Fruit fly (Drosophila melanogaster) whole organism, embryonic: Measurements from ENCODE around the gene Nepl13.

Source experiments
- Awh ChIP-seq: fragments of 200-800 bp; sonication (Bioruptor generic); IDR thresholded peaks from 2 replicates; pipeline ENCODE4, ENCODE4 v1.3.6; 2022; ENCODE audit warnings: missing biosample characterization, missing genetic modification characterization
- Blimp-1 ChIP-seq: fragments of 200-800 bp; sonication (Bioruptor generic); optimal IDR thresholded peaks from 3 replicates; lab custom pipeline; 2018; ENCODE audit warnings: missing biosample characterization, missing genetic modification characterization, mild to moderate bottlenecking, moderate library complexity, missing genetic modification reagents
- Bteb2 ChIP-seq: fragments of 200-800 bp; sonication (Bioruptor generic); optimal IDR thresholded peaks from 2 replicates; lab custom pipeline; 2016; ENCODE audit warnings: missing biosample characterization, missing genetic modification characterization
- CG10321 ChIP-seq: fragments of 200-800 bp; sonication (Bioruptor generic); IDR thresholded peaks from 2 replicates; pipeline ENCODE4 v1.3.6; 2022; ENCODE audit warnings: missing biosample characterization, missing genetic modification characterization
- CG10959 ChIP-seq: fragments of 200-800 bp; sonication (Bioruptor generic); IDR thresholded peaks from 2 replicates; pipeline ENCODE4 v1.3.6; 2022; ENCODE audit warnings: missing biosample characterization, missing genetic modification characterization
- CG14965 ChIP-seq: fragments of 200-800 bp; sonication (Bioruptor generic); optimal IDR thresholded peaks from 2 replicates; lab custom pipeline; 2016; ENCODE audit warnings: missing biosample characterization, missing genetic modification characterization, borderline replicate concordance
- CG16813 ChIP-seq: fragments of 200-800 bp; sonication (Bioruptor generic); IDR thresholded peaks from 3 replicates; pipeline ENCODE4 v1.3.6; 2022; ENCODE audit warnings: missing biosample characterization, missing genetic modification characterization; ENCODE audit not compliant: partially characterized antibody
- CG16815 ChIP-seq: fragments of 200-800 bp; sonication (Bioruptor generic); optimal IDR thresholded peaks from 3 replicates; lab custom pipeline; 2017; ENCODE audit warnings: missing biosample characterization, mild to moderate bottlenecking, missing genetic modification characterization
- CG17912 ChIP-seq: fragments of 200-800 bp; sonication (Bioruptor generic); optimal IDR thresholded peaks from 2 replicates; lab custom pipeline; 2018; ENCODE audit warnings: missing biosample characterization, mild to moderate bottlenecking, missing genetic modification characterization
- CG18619 ChIP-seq: fragments of 200-800 bp; sonication (Bioruptor generic); optimal IDR thresholded peaks from 3 replicates; lab custom pipeline; 2017; ENCODE audit warnings: missing biosample characterization, mild to moderate bottlenecking, missing genetic modification characterization
- CG30403 ChIP-seq: fragments of 200-800 bp; sonication (Bioruptor generic); optimal IDR thresholded peaks from 3 replicates; lab custom pipeline; 2016; ENCODE audit warnings: missing biosample characterization, missing genetic modification characterization
- CG31365 ChIP-seq: fragments of 200-800 bp; sonication (Bioruptor generic); optimal IDR thresholded peaks from 2 replicates; lab custom pipeline; 2018; ENCODE audit warnings: missing biosample characterization, mild to moderate bottlenecking, missing genetic modification characterization
- CG42726 ChIP-seq: fragments of 200-800 bp; sonication (Bioruptor generic); IDR thresholded peaks from 2 replicates; pipeline ENCODE4 v1.3.6; 2022; ENCODE audit warnings: missing biosample characterization, missing genetic modification characterization; ENCODE audit not compliant: partially characterized antibody
- CG4617 ChIP-seq: fragments of 200-800 bp; sonication (Bioruptor generic); optimal IDR thresholded peaks from 3 replicates; lab custom pipeline; 2016; ENCODE audit warnings: missing biosample characterization, missing genetic modification characterization, borderline replicate concordance
- CG4730 ChIP-seq: fragments of 200-800 bp; sonication (Bioruptor generic); IDR thresholded peaks from 2 replicates; pipeline ENCODE4 v1.3.6; 2022; ENCODE audit warnings: missing biosample characterization, missing genetic modification characterization
- CG6272 ChIP-seq: fragments of 200-800 bp; sonication (Bioruptor generic); IDR thresholded peaks from 2 replicates; pipeline ENCODE4 v1.3.6; 2022; ENCODE audit warnings: missing biosample characterization, missing genetic modification characterization
- CG7963 ChIP-seq: fragments of 200-800 bp; sonication (Bioruptor generic); IDR thresholded peaks from 3 replicates; pipeline ENCODE4 v1.3.6; 2022; ENCODE audit warnings: missing biosample characterization, missing genetic modification characterization; ENCODE audit not compliant: partially characterized antibody
- Deaf1 ChIP-seq: fragments of 200-800 bp; optimal IDR thresholded peaks from 3 replicates; lab custom pipeline; 2019; ENCODE audit warnings: missing biosample characterization, mild to moderate bottlenecking, missing genetic modification characterization, moderate library complexity
- HLH3B ChIP-seq: fragments of 200-800 bp; sonication (Bioruptor generic); IDR thresholded peaks from 2 replicates; pipeline ENCODE4 v1.3.6; 2022; ENCODE audit warnings: missing biosample characterization, missing genetic modification characterization
- Jarid2 ChIP-seq: fragments of 200-800 bp; sonication (Bioruptor generic); optimal IDR thresholded peaks from 3 replicates; lab custom pipeline; 2017; ENCODE audit warnings: mild to moderate bottlenecking, missing biosample characterization, missing genetic modification reagents, missing genetic modification characterization
- MBD-R2 ChIP-seq: fragments of 200-800 bp; sonication (Bioruptor generic); IDR thresholded peaks from 2 replicates; pipeline ENCODE4 v1.3.6; 2022; ENCODE audit warnings: missing biosample characterization, missing genetic modification characterization
- Med ChIP-seq: fragments of 200-800 bp; sonication (Bioruptor generic); peaks from one replicate; lab custom pipeline; 2016; ENCODE audit warnings: missing biosample characterization, missing genetic modification characterization, mild to moderate bottlenecking, inconsistent platforms, moderate library complexity
- Six4 ChIP-seq: fragments of 200-800 bp; sonication (Bioruptor generic); optimal IDR thresholded peaks from 2 replicates; lab custom pipeline; 2016; ENCODE audit warnings: missing biosample characterization, missing genetic modification characterization
- Tbp ChIP-seq: fragments of >200 bp; optimal IDR thresholded peaks from 2 replicates; lab custom pipeline; 2018; ENCODE audit warnings: missing biosample characterization, missing genetic modification characterization
- ac ChIP-seq: fragments of 200-800 bp; sonication (Bioruptor generic); optimal IDR thresholded peaks from 3 replicates; lab custom pipeline; 2017; ENCODE audit warnings: missing biosample characterization, mild to moderate bottlenecking, missing genetic modification characterization
- cato ChIP-seq: fragments of 200-800 bp; sonication (Bioruptor generic); optimal IDR thresholded peaks from 2 replicates; lab custom pipeline; 2016; ENCODE audit warnings: missing biosample characterization, missing genetic modification characterization, borderline replicate concordance
- dysf ChIP-seq: fragments of 200-800 bp; sonication (Bioruptor generic); IDR thresholded peaks from 3 replicates; pipeline ENCODE4 v1.3.6; 2022; ENCODE audit warnings: missing biosample characterization, missing genetic modification characterization
- eve ChIP-seq, 2 experiments: fragments of >200 bp; optimal IDR thresholded peaks; 2 replicates each; lab custom pipeline; 2017; ENCODE audit warnings: missing biosample characterization in 2 of 2, missing genetic modification characterization in 2 of 2
- fu2 ChIP-seq: fragments of 200-800 bp; sonication (Bioruptor generic); optimal IDR thresholded peaks from 2 replicates; lab custom pipeline; 2016; ENCODE audit warnings: missing biosample characterization, missing genetic modification characterization
- grau ChIP-seq: fragments of 200-800 bp; optimal IDR thresholded peaks from 3 replicates; lab custom pipeline; 2019; ENCODE audit warnings: missing biosample characterization, mild to moderate bottlenecking, missing genetic modification characterization, moderate library complexity
- ham ChIP-seq: fragments of 200-800 bp; sonication (Bioruptor generic); IDR thresholded peaks from 2 replicates; pipeline ENCODE4 v1.3.6; 2022; ENCODE audit warnings: missing biosample characterization, missing genetic modification characterization
- inv ChIP-seq: fragments of 200-800 bp; sonication (Bioruptor generic); IDR thresholded peaks from 2 replicates; pipeline ENCODE4 v1.3.6; 2022; ENCODE audit warnings: missing biosample characterization, missing genetic modification characterization; ENCODE audit not compliant: partially characterized antibody
- kni ChIP-seq: fragments of 200-800 bp; sonication (Bioruptor generic); optimal IDR thresholded peaks from 3 replicates; lab custom pipeline; 2017; ENCODE audit warnings: mild to moderate bottlenecking, missing biosample characterization, missing genetic modification reagents, missing genetic modification characterization
- maf-S ChIP-seq: fragments of 200-800 bp; sonication (Bioruptor generic); optimal IDR thresholded peaks from 2 replicates; lab custom pipeline; 2016; ENCODE audit warnings: missing biosample characterization, missing genetic modification characterization
- prd ChIP-seq, 3 experiments: fragments of >200 bp in 2 of 3; fragments of 200-800 bp in 1 of 3; sonication (Bioruptor generic) in 1 of 3; optimal IDR thresholded peaks in 2 of 3; IDR thresholded peaks in 1 of 3; 2 replicates in 2 of 3; 3 replicates in 1 of 3; pipeline versions ENCODE4 v1.3.6 to Lab custom; 2017 to 2022; ENCODE audit warnings: missing biosample characterization in 1 of 3, missing genetic modification characterization in 1 of 3
- seq ChIP-seq: fragments of 200-800 bp; sonication (Bioruptor generic); IDR thresholded peaks from 2 replicates; pipeline ENCODE4 v1.3.6; 2022; ENCODE audit warnings: missing biosample characterization, missing genetic modification characterization
- shn ChIP-seq: fragments of 200-800 bp; sonication (Bioruptor generic); optimal IDR thresholded peaks from 3 replicates; lab custom pipeline; 2016; ENCODE audit warnings: missing biosample characterization, missing genetic modification characterization
- sob ChIP-seq: fragments of 200-800 bp; sonication (Bioruptor generic); IDR thresholded peaks from 2 replicates; pipeline ENCODE4 v1.3.6; 2022; ENCODE audit warnings: missing biosample characterization, missing genetic modification characterization
- trem ChIP-seq: fragments of 200-800 bp; optimal IDR thresholded peaks from 3 replicates; lab custom pipeline; 2019; ENCODE audit warnings: missing biosample characterization, mild to moderate bottlenecking, missing genetic modification characterization, moderate library complexity
- trh ChIP-seq: fragments of 200-800 bp; sonication (Bioruptor generic); optimal IDR thresholded peaks from 2 replicates; lab custom pipeline; 2016; ENCODE audit warnings: missing biosample characterization, missing genetic modification characterization
- ttk ChIP-seq: fragments of 200-800 bp; sonication (Bioruptor generic); IDR thresholded peaks from 2 replicates; pipeline ENCODE4 v2.1.2; 2022; ENCODE audit warnings: missing biosample characterization, missing genetic modification characterization
- vnd ChIP-seq: fragments of 200-800 bp; sonication (Bioruptor generic); IDR thresholded peaks from 3 replicates; pipeline ENCODE4 v1.3.6; 2022; ENCODE audit warnings: missing biosample characterization, missing genetic modification characterization; ENCODE audit not compliant: partially characterized antibody

The Nepl13 gene

DNA sequence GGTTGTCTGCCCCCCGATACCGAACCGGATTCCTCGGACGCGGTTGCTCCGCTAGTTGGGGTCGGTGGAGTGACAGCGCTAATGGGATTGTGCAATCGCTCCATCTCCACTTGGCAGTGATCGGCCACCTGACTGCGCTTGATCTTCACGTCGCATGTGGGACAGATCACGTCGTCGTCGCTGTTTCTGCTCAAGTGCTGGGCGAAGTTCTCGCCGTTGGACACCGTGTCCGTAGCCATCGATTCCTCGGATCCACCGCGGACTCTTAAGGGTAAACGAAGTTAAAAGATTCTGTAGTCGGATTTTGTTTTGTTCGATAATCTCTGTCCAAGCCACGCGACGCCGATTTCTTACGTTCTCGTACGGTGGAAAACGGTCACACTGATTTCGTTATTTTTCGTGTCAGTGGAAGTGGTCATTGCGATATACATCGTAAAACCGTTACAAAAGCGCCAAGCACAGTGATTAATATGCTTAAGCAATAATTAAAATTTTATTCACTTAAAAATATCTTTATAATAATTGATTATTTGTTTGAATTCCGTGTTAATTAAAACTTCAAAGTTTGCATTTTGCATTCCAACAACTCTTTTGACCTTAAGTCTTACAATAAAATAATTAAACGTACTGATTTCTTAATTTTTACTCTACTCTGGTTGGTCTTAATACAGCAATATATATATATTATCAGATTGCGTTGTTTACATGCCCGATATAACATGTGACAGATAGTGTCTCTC lies 34.7 kb downstream of the Nepl13 start, which contains the start of gene RNF220 (continued):
- no peak for TF ChIP-seq sob (GFP tag; lab: Robert Waterston, UW)
- TF ChIP-seq Blimp-1 (GFP tag; lab: Kevin White, UChicago), result no peak
- TF ChIP-seq vnd, result peak; percentile 11
- TF ChIP-seq CG4617 (GFP tag; lab: Kevin White, UChicago), result peak; percentile 5
- peak; percentile 33 for TF ChIP-seq grau (tag; lab: Kevin White, UChicago)
- no peak for TF ChIP-seq HLH3B (GFP tag; lab: Robert Waterston, UW)
- TF ChIP-seq prd (optimal IDR thresholded peaks at IDR 0.05; lab: Kevin White, UChicago), result no peak
- peak; percentile 7; the same call in 1 of the 3 replicates for TF ChIP-seq prd (GFP tag; IDR thresholded peaks at IDR 0.05; lab: Robert Waterston, UW)
- no peak for TF ChIP-seq CG4730 (GFP tag; lab: Robert Waterston, UW)
- peak; percentile 61; the same call in 2 of the 3 replicates for TF ChIP-seq CG7963
- no peak for TF ChIP-seq Jarid2 (GFP tag; lab: Kevin White, UChicago)
- peak; percentile 59 for TF ChIP-seq Med (GFP tag; lab: Kevin White, UChicago)
- no peak for TF ChIP-seq cato (GFP tag; lab: Kevin White, UChicago)
- peak; percentile 45 for TF ChIP-seq MBD-R2 (GFP tag; lab: Robert Waterston, UW)
- TF ChIP-seq trh (GFP tag; lab: Kevin White, UChicago), result no peak
- peak; percentile 48; the same call in 1 of the 2 replicates for TF ChIP-seq inv (GFP tag; lab: Robert Waterston, UW)
- no peak for TF ChIP-seq CG10959 (GFP tag; lab: Robert Waterston, UW)
- TF ChIP-seq dysf (GFP tag; lab: Robert Waterston, UW), result no peak
- TF ChIP-seq Tbp, result no peak
- no peak for TF ChIP-seq ac
- TF ChIP-seq Six4 (GFP tag; lab: Kevin White, UChicago), result no peak
- TF ChIP-seq Bteb2 (GFP tag; lab: Kevin White, UChicago), result no peak
- TF ChIP-seq ham (GFP tag; lab: Robert Waterston, UW), result no peak
- no peak for TF ChIP-seq eve (GFP tag; optimal IDR thresholded peaks at IDR 0.05; lab: Kevin White, UChicago)
- peak; percentile 8 for TF ChIP-seq trem (tag; lab: Kevin White, UChicago)
- no peak for TF ChIP-seq maf-S (GFP tag; lab: Kevin White, UChicago)
- TF ChIP-seq fu2 (GFP tag; lab: Kevin White, UChicago), result no peak
- no peak for TF ChIP-seq Deaf1
- no peak for TF ChIP-seq CG17912 (GFP tag; lab: Kevin White, UChicago)
- TF ChIP-seq CG10321 (GFP tag; lab: Robert Waterston, UW), result no peak
- TF ChIP-seq CG18619 (GFP tag; lab: Kevin White, UChicago), result no peak
- no peak for TF ChIP-seq seq
- TF ChIP-seq CG6272 (GFP tag; lab: Robert Waterston, UW), result peak; percentile 24; the same call in 1 of the 2 replicates
- TF ChIP-seq kni (GFP tag; lab: Kevin White, UChicago), result no peak
- peak; percentile 68 for TF ChIP-seq CG42726
- no peak for TF ChIP-seq CG14965 (GFP tag; lab: Kevin White, UChicago)
- no peak for TF ChIP-seq Awh (GFP tag; lab: Robert Waterston, UW)
- no peak; the same call in none of the 3 replicates for TF ChIP-seq CG16813 (GFP tag; lab: Robert Waterston, UW)
- TF ChIP-seq CG31365 (tag; lab: Kevin White, UChicago), result no peak
- no peak for TF ChIP-seq shn (GFP tag; lab: Kevin White, UChicago)
- TF ChIP-seq ttk, result no peak
- no peak for TF ChIP-seq CG16815 (GFP tag; lab: Kevin White, UChicago)
- TF ChIP-seq CG30403 (GFP tag; lab: Kevin White, UChicago), result peak; percentile 54
